Fruit fly (Drosophila melanogaster) whole organism, wandering third instar larva: ENCODE data around the gene rump.

Experiments
- Abd-B ChIP-seq: fragments of >200 bp; optimal IDR thresholded peaks from 2 replicates; lab custom pipeline; 2017; ENCODE audit warnings: missing biosample characterization, missing genetic modification characterization
- CG32264 ChIP-seq: fragments of 200-800 bp; sonication (Bioruptor generic); optimal IDR thresholded peaks from 2 replicates; lab custom pipeline; 2016; ENCODE audit warnings: missing biosample characterization, missing genetic modification characterization
- CG9705 ChIP-seq: fragments of 200-800 bp; sonication (Bioruptor generic); optimal IDR thresholded peaks from 2 replicates; lab custom pipeline; 2018; ENCODE audit warnings: missing biosample characterization, mild to moderate bottlenecking, missing genetic modification characterization
- CrebA ChIP-seq: fragments of 200-800 bp; sonication (Bioruptor generic); optimal IDR thresholded peaks from 2 replicates; lab custom pipeline; 2016; ENCODE audit warnings: missing biosample characterization, mild to moderate bottlenecking, missing genetic modification characterization, borderline replicate concordance
- Dfd ChIP-seq: fragments of >200 bp; optimal IDR thresholded peaks from 2 replicates; lab custom pipeline; 2017; ENCODE audit warnings: missing biosample characterization, missing genetic modification characterization
- Dif ChIP-seq: fragments of 200-275, 200-300 bp; sonication (Bioruptor generic); optimal IDR thresholded peaks from 2 replicates; lab custom pipeline; 2018; ENCODE audit warnings: missing biosample characterization, missing genetic modification characterization; ENCODE audit not compliant: partially characterized antibody
- HLH106 ChIP-seq: fragments of 200-800 bp; optimal IDR thresholded peaks from 3 replicates; lab custom pipeline; 2019; ENCODE audit warnings: missing biosample characterization, mild to moderate bottlenecking, missing genetic modification characterization, moderate library complexity
- Hnf4 ChIP-seq: fragments of 200-800 bp; sonication (Bioruptor generic); optimal IDR thresholded peaks from 2 replicates; lab custom pipeline; 2016; ENCODE audit warnings: missing biosample characterization, mild to moderate bottlenecking, missing genetic modification characterization
- Hr78 ChIP-seq: fragments of >200 bp; optimal IDR thresholded peaks from 2 replicates; lab custom pipeline; 2017; ENCODE audit warnings: missing biosample characterization, missing genetic modification characterization
- Hr83 ChIP-seq: fragments of 200-300 bp; sonication (Bioruptor generic); optimal IDR thresholded peaks from 2 replicates; lab custom pipeline; 2016; ENCODE audit warnings: missing biosample characterization, mild to moderate bottlenecking, missing genetic modification characterization, moderate library complexity; ENCODE audit not compliant: poor library complexity, severe bottlenecking
- Jra ChIP-seq: sonication (Bioruptor generic); optimal IDR thresholded peaks from 2 replicates; lab custom pipeline; 2016; ENCODE audit warnings: missing biosample characterization, missing genetic modification characterization
- Myc ChIP-seq: fragments of >200 bp; optimal IDR thresholded peaks from 2 replicates; lab custom pipeline; 2017
- N ChIP-seq: fragments of >200 bp; optimal IDR thresholded peaks from 2 replicates; lab custom pipeline; 2018; ENCODE audit warnings: missing biosample characterization, missing external identifiers, missing genetic modification characterization
- OdsH ChIP-seq: fragments of 200-800 bp; sonication (Bioruptor generic); optimal IDR thresholded peaks from 2 replicates; lab custom pipeline; 2016; ENCODE audit warnings: missing biosample characterization, mild to moderate bottlenecking, missing genetic modification characterization
- Rel ChIP-seq, 2 experiments: fragments of 200-800 bp; sonication (Bioruptor generic) in 1 of 2; optimal IDR thresholded peaks; 2 replicates in 1 of 2; 3 replicates in 1 of 2; lab custom pipeline; 2016 to 2019; ENCODE audit warnings: mild to moderate bottlenecking in 2 of 2, missing biosample characterization in 2 of 2, missing genetic modification characterization in 2 of 2, moderate library complexity in 1 of 2
- Sp1 ChIP-seq: fragments of 200-800 bp; sonication (Bioruptor generic); optimal IDR thresholded peaks from 3 replicates; lab custom pipeline; 2019; ENCODE audit warnings: missing biosample characterization, mild to moderate bottlenecking, missing genetic modification characterization, moderate library complexity
- Vsx2 ChIP-seq: fragments of 200-300, 225-300 bp; sonication (Bioruptor generic); optimal IDR thresholded peaks from 2 replicates; lab custom pipeline; 2018; ENCODE audit warnings: missing biosample characterization, missing genetic modification characterization; ENCODE audit not compliant: partially characterized antibody
- br ChIP-seq: fragments of 200-800 bp; sonication (Bioruptor generic); optimal IDR thresholded peaks from 2 replicates; lab custom pipeline; 2016; ENCODE audit warnings: missing biosample characterization, missing genetic modification characterization
- brk ChIP-seq: fragments of 200-800 bp; sonication (Bioruptor generic); optimal IDR thresholded peaks from 2 replicates; lab custom pipeline; 2016; ENCODE audit warnings: missing biosample characterization, mild to moderate bottlenecking, missing genetic modification characterization
- dl ChIP-seq, 2 experiments: fragments of 175-275, 200-275 bp in 1 of 2; fragments of 200-275 bp in 1 of 2; sonication (Bioruptor generic); optimal IDR thresholded peaks; lab custom pipeline; 2018; ENCODE audit warnings: mild to moderate bottlenecking in 2 of 2, missing biosample characterization in 2 of 2, missing genetic modification characterization in 2 of 2, moderate library complexity in 2 of 2; ENCODE audit not compliant: partially characterized antibody in 2 of 2, insufficient read depth in 1 of 2
- dmrt93B ChIP-seq: fragments of 200-800 bp; sonication (Bioruptor generic); optimal IDR thresholded peaks from 2 replicates; lab custom pipeline; 2018; ENCODE audit warnings: missing biosample characterization, mild to moderate bottlenecking, missing genetic modification characterization
- dsf ChIP-seq: sonication (Bioruptor generic); optimal IDR thresholded peaks from 2 replicates; lab custom pipeline; 2016; ENCODE audit warnings: missing biosample characterization, missing genetic modification characterization, borderline replicate concordance
- ey ChIP-seq: fragments of 200-800 bp; sonication (Bioruptor generic); optimal IDR thresholded peaks from 2 replicates; lab custom pipeline; 2016; ENCODE audit warnings: missing biosample characterization, missing genetic modification characterization
- foxo ChIP-seq, 2 experiments: fragments of 200-800 bp; sonication (Bioruptor generic); optimal IDR thresholded peaks; 2 replicates in 1 of 2; 3 replicates in 1 of 2; lab custom pipeline; 2016 to 2017; ENCODE audit warnings: missing biosample characterization in 2 of 2, missing genetic modification characterization in 2 of 2
- fru ChIP-seq: fragments of 200-800 bp; sonication (Bioruptor generic); optimal IDR thresholded peaks from 3 replicates; lab custom pipeline; 2016; ENCODE audit warnings: missing biosample characterization, mild to moderate bottlenecking, missing genetic modification characterization
- h ChIP-seq: fragments of 200-800 bp; sonication (Bioruptor generic); optimal IDR thresholded peaks from 3 replicates; lab custom pipeline; 2016; ENCODE audit warnings: missing biosample characterization, mild to moderate bottlenecking, missing genetic modification characterization
- jim ChIP-seq: fragments of 175-275, 200-325 bp; sonication (Bioruptor generic); optimal IDR thresholded peaks from 2 replicates; lab custom pipeline; 2016; ENCODE audit warnings: missing biosample characterization, mild to moderate bottlenecking, missing genetic modification characterization
- lola ChIP-seq: fragments of >200 bp; optimal IDR thresholded peaks from 2 replicates; lab custom pipeline; 2017; ENCODE audit warnings: missing biosample characterization, missing genetic modification characterization
- pan ChIP-seq: fragments of >200 bp; optimal IDR thresholded peaks from 2 replicates; lab custom pipeline; 2017
- psq ChIP-seq: fragments of 200-800 bp; sonication (Bioruptor generic); optimal IDR thresholded peaks from 3 replicates; lab custom pipeline; 2017; ENCODE audit warnings: missing biosample characterization, mild to moderate bottlenecking, missing genetic modification characterization, moderate library complexity
- rgr ChIP-seq: fragments of 200-800 bp; sonication (Bioruptor generic); optimal IDR thresholded peaks from 3 replicates; lab custom pipeline; 2016; ENCODE audit warnings: missing biosample characterization, mild to moderate bottlenecking, missing genetic modification characterization
- sage ChIP-seq: fragments of 200-800 bp; sonication (Bioruptor generic); optimal IDR thresholded peaks from 2 replicates; lab custom pipeline; 2016; ENCODE audit warnings: missing biosample characterization, mild to moderate bottlenecking, missing genetic modification characterization
- sv ChIP-seq: fragments of 200-800 bp; sonication (Bioruptor generic); optimal IDR thresholded peaks from 3 replicates; lab custom pipeline; 2016; ENCODE audit warnings: missing biosample characterization, missing genetic modification characterization
- tai ChIP-seq: sonication (Bioruptor generic); optimal IDR thresholded peaks from 2 replicates; lab custom pipeline; 2016; ENCODE audit warnings: missing biosample characterization, missing genetic modification characterization
- woc ChIP-seq: sonication (Bioruptor generic); optimal IDR thresholded peaks from 2 replicates; lab custom pipeline; 2016; ENCODE audit warnings: missing biosample characterization, mild to moderate bottlenecking, missing genetic modification characterization

Gene rump

dm6 chr3R:9502416-9502763, 7.7 kb downstream of the rump start, which contains the start of gene RhoL:
Gene RhoL (minus strand): TSS chr3R:9502581.
- TF ChIP-seq Hr83 (GFP tag; lab: Kevin White, UChicago) (peak; percentile 84), Jra (GFP tag; lab: Kevin White, UChicago) (peak; percentile 59), tai (GFP tag; lab: Kevin White, UChicago) (peak; percentile 8), Rel (GFP tag; optimal IDR thresholded peaks at IDR 0.05; lab: Kevin White, UChicago) (peak; percentile 56), Rel (tag; optimal IDR thresholded peaks at IDR 0.05; lab: Kevin White, UChicago) (peak; percentile 66), ey (GFP tag; lab: Kevin White, UChicago) (no peak), OdsH (GFP tag; lab: Kevin White, UChicago) (peak; percentile 49), dl (GFP tag; optimal IDR thresholded peaks at IDR 0.05; lab: Kevin White, UChicago; ENCODE audit: insufficient read depth in 1 of 2, partially characterized antibody in 2 of 2) (peak; percentile 82 to 89), N (GFP tag; lab: Kevin White, UChicago) (no peak), Sp1 (GFP tag; lab: Kevin White, UChicago) (peak; percentile 58), Hr78 (GFP tag; lab: Kevin White, UChicago) (no peak), Hnf4 (GFP tag; lab: Kevin White, UChicago) (peak; percentile 54), br (GFP tag; lab: Kevin White, UChicago) (peak; percentile 48), foxo (GFP tag; optimal IDR thresholded peaks at IDR 0.05; lab: Kevin White, UChicago) (peak in 1 of 2 experiments; percentile 3), Dif (GFP tag; lab: Kevin White, UChicago) (peak; percentile 91), fru (GFP tag; lab: Kevin White, UChicago) (no peak), Vsx2 (GFP tag; lab: Kevin White, UChicago) (peak; percentile 49), brk (GFP tag; lab: Kevin White, UChicago) (no peak), dmrt93B (GFP tag; lab: Kevin White, UChicago) (no peak), h (peak; percentile 76), rgr (GFP tag; lab: Kevin White, UChicago) (peak; percentile 37), jim (GFP tag; lab: Kevin White, UChicago) (peak; percentile 61), lola (GFP tag; lab: Kevin White, UChicago) (no peak)

- no peak for TF ChIP-seq foxo (GFP tag; optimal IDR thresholded peaks at IDR 0.05; lab: Kevin White, UChicago)
- TF ChIP-seq Myc (lab: Kevin White, UChicago), result no peak
- no peak for TF ChIP-seq dsf (GFP tag; lab: Kevin White, UChicago)
- TF ChIP-seq psq (GFP tag; lab: Kevin White, UChicago), result no peak
- TF ChIP-seq HLH106 (tag; lab: Kevin White, UChicago), result no peak
- no peak for TF ChIP-seq OdsH (GFP tag; lab: Kevin White, UChicago)
- no peak for TF ChIP-seq woc (GFP tag; lab: Kevin White, UChicago)
- TF ChIP-seq sv (GFP tag; lab: Kevin White, UChicago), result no peak
- no peak for TF ChIP-seq Abd-B (GFP tag; lab: Kevin White, UChicago)
- TF ChIP-seq CG9705 (GFP tag; lab: Kevin White, UChicago), result no peak
- TF ChIP-seq pan, result no peak
- TF ChIP-seq jim (GFP tag; lab: Kevin White, UChicago), result no peak
- TF ChIP-seq tai (GFP tag; lab: Kevin White, UChicago), result no peak
- TF ChIP-seq CrebA (GFP tag; lab: Kevin White, UChicago), result no peak
- no peak for TF ChIP-seq Hr78 (GFP tag; lab: Kevin White, UChicago)
- no peak for TF ChIP-seq brk (GFP tag; lab: Kevin White, UChicago)
- TF ChIP-seq h, result peak; percentile 57
- no peak for TF ChIP-seq sage
- TF ChIP-seq Vsx2 (GFP tag; lab: Kevin White, UChicago), result no peak
- TF ChIP-seq Dfd, result no peak
- no peak for TF ChIP-seq CG32264
- TF ChIP-seq Dif (GFP tag; lab: Kevin White, UChicago), result peak; percentile 56
- TF ChIP-seq dl (GFP tag; optimal IDR thresholded peaks at IDR 0.05; lab: Kevin White, UChicago; ENCODE audit: insufficient read depth in 1 of 2, partially characterized antibody in 2 of 2), result peak in 1 of 2 experiments; percentile 61
Measured at dm6 chr3R:9501489-9502415, 8.4 kb downstream of the rump start.
